Worm (Caenorhabditis elegans): Measurements from ENCODE around the gene unc-25.

ce11 chrIII:12945072-12945471 lies 2.6 kb downstream of the unc-25 start:
- TF ChIP-seq rnt-1 (tag; optimal IDR thresholded peaks at IDR 0.05), result no peak
- TF ChIP-seq zag-1 (tag; optimal IDR thresholded peaks at IDR 0.05), result no peak
- TF ChIP-seq pqm-1 (tag; optimal IDR thresholded peaks at IDR 0.05), result no peak
- TF ChIP-seq unc-62 (GFP tag; optimal IDR thresholded peaks at IDR 0.05), result no peak
- no peak for TF ChIP-seq efl-1 (optimal IDR thresholded peaks at IDR 0.05)
- peak in 1 of 2 experiments; percentile 62 for TF ChIP-seq efl-1 (GFP tag; optimal IDR thresholded peaks at IDR 0.05 in 1 of 2)
- no peak for TF ChIP-seq C34B4.2 (tag; optimal IDR thresholded peaks at IDR 0.05)
- no peak for TF ChIP-seq nhr-12 (tag; optimal IDR thresholded peaks at IDR 0.05)
- no peak for TF ChIP-seq Y116A8C.19 (tag; optimal IDR thresholded peaks at IDR 0.05; ENCODE audit: borderline replicate concordance)
- TF ChIP-seq lin-13 (GFP tag; optimal IDR thresholded peaks at IDR 0.05), result no peak
- TF ChIP-seq lin-35 (GFP tag; optimal IDR thresholded peaks at IDR 0.05), result no peak
